Worm (Caenorhabditis elegans) whole organism, mixed stage, embryonic: ENCODE measurements around the gene F23D12.1.

ENCODE experiments used
- blmp-1 ChIP-seq: fragments of 150-350 bp; optimal IDR thresholded peaks from 2 replicates; lab custom pipeline; 2014; ENCODE audit warnings: missing biosample characterization, missing genetic modification characterization
- drap-1 ChIP-seq: fragments of 200-800 bp; sonication (Bioruptor generic); optimal IDR thresholded peaks from 3 replicates; lab custom pipeline; 2018; ENCODE audit warnings: mild to moderate bottlenecking, missing genetic modification characterization, missing compliant biosample characterization
- elt-1 ChIP-seq: sonication (generic microtip); optimal IDR thresholded peaks from 2 replicates; lab custom pipeline; 2017; ENCODE audit warnings: missing genetic modification characterization, mild to moderate bottlenecking, missing compliant biosample characterization, antibody characterized with exemption, moderate library complexity, borderline replicate concordance; ENCODE audit not compliant: insufficient read depth
- lin-13 ChIP-seq: fragments of 150-350 bp; optimal IDR thresholded peaks from 2 replicates; lab custom pipeline; 2014; ENCODE audit warnings: missing biosample characterization, missing genetic modification characterization
- mep-1 ChIP-seq: fragments of 150-350 bp; optimal IDR thresholded peaks from 2 replicates; lab custom pipeline; 2017; ENCODE audit warnings: missing biosample characterization, missing genetic modification reagents, missing genetic modification characterization, inconsistent platforms
- nhr-12 ChIP-seq: fragments of 150-350 bp; optimal IDR thresholded peaks from 2 replicates; lab custom pipeline; 2014; ENCODE audit warnings: missing biosample characterization, missing genetic modification characterization
- nhr-2 ChIP-seq: fragments of 150-350 bp; optimal IDR thresholded peaks from 2 replicates; lab custom pipeline; 2014; ENCODE audit warnings: missing biosample characterization, missing genetic modification characterization
- nhr-28 ChIP-seq: fragments of 150-350 bp; optimal IDR thresholded peaks from 2 replicates; lab custom pipeline; 2014; ENCODE audit warnings: missing biosample characterization, missing genetic modification characterization
- snpc-4 ChIP-seq: fragments of 150-350 bp; optimal IDR thresholded peaks from 2 replicates; lab custom pipeline; 2014; ENCODE audit warnings: missing biosample characterization, missing genetic modification characterization
- unc-120 ChIP-seq: sonication (generic microtip); optimal IDR thresholded peaks from 2 replicates; lab custom pipeline; 2017; ENCODE audit warnings: missing genetic modification characterization, missing compliant biosample characterization; ENCODE audit not compliant: poor library complexity, severe bottlenecking
- unc-39 ChIP-seq: fragments of 150-350 bp; optimal IDR thresholded peaks from 2 replicates; lab custom pipeline; 2014; ENCODE audit warnings: missing biosample characterization, missing genetic modification characterization
- unc-62 ChIP-seq: fragments of 150-350 bp; optimal IDR thresholded peaks from 2 replicates; lab custom pipeline; 2014; ENCODE audit warnings: missing biosample characterization, missing genetic modification reagents, missing genetic modification characterization

- TF ChIP-seq drap-1 (GFP tag; lab: Kevin White, UChicago) (no peak), blmp-1 (tag; lab: Kevin White, UChicago) (no peak), unc-120 (no peak), snpc-4 (tag; lab: Kevin White, UChicago) (no peak), unc-62 (GFP tag; lab: Kevin White, UChicago) (no peak), mep-1 (tag; lab: Kevin White, UChicago) (no peak), nhr-28 (tag; lab: Kevin White, UChicago) (no peak), lin-13 (tag; lab: Kevin White, UChicago) (no peak), nhr-2 (no peak), elt-1 (tag; lab: Kevin White, UChicago) (no peak), unc-39 (tag; lab: Kevin White, UChicago) (no peak), nhr-12 (no peak)
These were observed 32.7 kb downstream of the F23D12.1 start, which contains the start of gene Y60A9.1 for ce11 chrX:14395267-14395666.
